Worm (Caenorhabditis elegans) whole organism, L2 larva: ENCODE data around the gene sqst-2.

Experiments
- C34F6.9 ChIP-seq: fragments of 150-350 bp; optimal IDR thresholded peaks from 2 replicates; lab custom pipeline; 2014; ENCODE audit warnings: missing biosample characterization, missing genetic modification characterization
- F13H6.1 ChIP-seq: sonication (generic microtip); optimal IDR thresholded peaks from 2 replicates; lab custom pipeline; 2016; ENCODE audit warnings: missing genetic modification characterization, missing compliant biosample characterization
- R02D3.7 ChIP-seq: fragments of 150-350 bp; optimal IDR thresholded peaks from 2 replicates; lab custom pipeline; 2014; ENCODE audit warnings: missing biosample characterization, missing genetic modification characterization
- Y55F3AM.14 ChIP-seq: fragments of 200-800 bp; sonication (Bioruptor generic); optimal IDR thresholded peaks from 2 replicates; lab custom pipeline; 2018; ENCODE audit warnings: mild to moderate bottlenecking, missing genetic modification characterization, missing compliant biosample characterization
- alr-1 ChIP-seq: fragments of 150-350 bp; optimal IDR thresholded peaks from 2 replicates; lab custom pipeline; 2014; ENCODE audit warnings: missing biosample characterization, missing genetic modification characterization
- aly-2 ChIP-seq: fragments of 150-350 bp; optimal IDR thresholded peaks from 2 replicates; lab custom pipeline; 2014; ENCODE audit warnings: missing biosample characterization, missing genetic modification characterization
- ama-1 ChIP-seq: fragments of 150-350 bp; optimal IDR thresholded peaks from 2 replicates; lab custom pipeline; 2018; ENCODE audit warnings: inconsistent platforms
- blmp-1 ChIP-seq: sonication (generic microtip); optimal IDR thresholded peaks from 2 replicates; lab custom pipeline; 2017; ENCODE audit warnings: missing genetic modification characterization, mild to moderate bottlenecking, missing compliant biosample characterization, antibody characterized with exemption, moderate library complexity; ENCODE audit not compliant: insufficient read depth
- ceh-16 ChIP-seq: fragments of 150-350 bp; optimal IDR thresholded peaks from 2 replicates; lab custom pipeline; 2014; ENCODE audit warnings: missing biosample characterization, missing genetic modification characterization
- ceh-82 ChIP-seq: fragments of 150-350 bp; optimal IDR thresholded peaks from 2 replicates; lab custom pipeline; 2014; ENCODE audit warnings: missing biosample characterization, missing genetic modification characterization
- crh-2 ChIP-seq: sonication (generic microtip); optimal IDR thresholded peaks from 2 replicates; lab custom pipeline; 2017; ENCODE audit warnings: missing biosample characterization, missing genetic modification characterization
- elt-1 ChIP-seq: fragments of 150-350 bp; optimal IDR thresholded peaks from 2 replicates; lab custom pipeline; 2014; ENCODE audit warnings: missing biosample characterization, missing genetic modification characterization
- fos-1 ChIP-seq: fragments of 150-350 bp; optimal IDR thresholded peaks from 2 replicates; lab custom pipeline; 2014; ENCODE audit warnings: missing biosample characterization, missing genetic modification characterization
- gmeb-1 ChIP-seq: fragments of 150-350 bp; optimal IDR thresholded peaks from 2 replicates; lab custom pipeline; 2014; ENCODE audit warnings: missing biosample characterization, missing genetic modification characterization
- lin-11 ChIP-seq: fragments of 150-350 bp; sonication (generic microtip); optimal IDR thresholded peaks from 2 replicates; lab custom pipeline; 2014; ENCODE audit warnings: missing biosample characterization, missing genetic modification characterization, inconsistent platforms, mixed read lengths
- lin-13 ChIP-seq: fragments of 150-350 bp; optimal IDR thresholded peaks from 2 replicates; lab custom pipeline; 2014; ENCODE audit warnings: missing biosample characterization, missing genetic modification reagents, missing genetic modification characterization
- lsy-2 ChIP-seq, 2 experiments: fragments of 150-350 bp in 1 of 2; sonication (generic microtip) in 1 of 2; optimal IDR thresholded peaks; 2 replicates each; lab custom pipeline; 2014 to 2017; ENCODE audit warnings: missing biosample characterization in 2 of 2, missing genetic modification characterization in 2 of 2
- mab-5 ChIP-seq: fragments of 150-350 bp; optimal IDR thresholded peaks from 2 replicates; lab custom pipeline; 2014; ENCODE audit warnings: missing biosample characterization, missing genetic modification characterization
- nhr-10 ChIP-seq: sonication (generic microtip); optimal IDR thresholded peaks from 2 replicates; lab custom pipeline; 2017; ENCODE audit warnings: missing biosample characterization, missing genetic modification characterization
- nhr-11 ChIP-seq: fragments of 150-350 bp; optimal IDR thresholded peaks from 2 replicates; lab custom pipeline; 2014; ENCODE audit warnings: missing biosample characterization, missing genetic modification characterization
- nhr-12 ChIP-seq: fragments of 150-350 bp; optimal IDR thresholded peaks from 2 replicates; lab custom pipeline; 2014; ENCODE audit warnings: missing biosample characterization, missing genetic modification characterization
- nhr-129 ChIP-seq: fragments of 150-350 bp; optimal IDR thresholded peaks from 2 replicates; lab custom pipeline; 2014; ENCODE audit warnings: missing biosample characterization, missing genetic modification characterization
- nhr-21 ChIP-seq: fragments of 150-350 bp; optimal IDR thresholded peaks from 2 replicates; lab custom pipeline; 2014; ENCODE audit warnings: missing biosample characterization, missing genetic modification characterization
- nhr-25 ChIP-seq: fragments of 150-350 bp; sonication (generic microtip); optimal IDR thresholded peaks from 3 replicates; lab custom pipeline; 2014; ENCODE audit warnings: missing biosample characterization, missing genetic modification characterization
- nhr-6 ChIP-seq: fragments of 150-350 bp; optimal IDR thresholded peaks from 2 replicates; lab custom pipeline; 2014; ENCODE audit warnings: missing biosample characterization, missing genetic modification characterization
- nhr-77 ChIP-seq: fragments of 150-350 bp; optimal IDR thresholded peaks from 2 replicates; lab custom pipeline; 2014; ENCODE audit warnings: missing biosample characterization, missing genetic modification characterization
- sem-4 ChIP-seq: fragments of 150-350 bp; optimal IDR thresholded peaks from 2 replicates; lab custom pipeline; 2014; ENCODE audit warnings: missing biosample characterization, missing genetic modification reagents, missing genetic modification characterization
- skn-1 ChIP-seq: sonication (generic microtip); optimal IDR thresholded peaks from 2 replicates; lab custom pipeline; 2017; ENCODE audit warnings: missing biosample characterization, missing genetic modification characterization
- sma-3 ChIP-seq: sonication (generic microtip); optimal IDR thresholded peaks from 2 replicates; lab custom pipeline; 2016; ENCODE audit warnings: missing genetic modification reagents, missing genetic modification characterization, missing compliant biosample characterization
- sma-9 ChIP-seq, 2 experiments: fragments of 150-350 bp in 1 of 2; sonication (generic microtip) in 1 of 2; optimal IDR thresholded peaks; 2 replicates each; lab custom pipeline; 2014 to 2016; ENCODE audit warnings: missing genetic modification characterization in 2 of 2, mild to moderate bottlenecking in 1 of 2, missing biosample characterization in 1 of 2, missing compliant biosample characterization in 1 of 2, missing genetic modification reagents in 1 of 2, moderate library complexity in 1 of 2
- snpc-4 ChIP-seq: fragments of 150-350 bp; optimal IDR thresholded peaks from 2 replicates; lab custom pipeline; 2014; ENCODE audit warnings: missing biosample characterization, missing genetic modification characterization
- unc-55 ChIP-seq: fragments of 150-350 bp; sonication (generic microtip); optimal IDR thresholded peaks from 3 replicates; lab custom pipeline; 2014; ENCODE audit warnings: missing biosample characterization, missing genetic modification reagents, missing genetic modification characterization
- unc-62 ChIP-seq: fragments of 150-350 bp; optimal IDR thresholded peaks from 2 replicates; lab custom pipeline; 2014; ENCODE audit warnings: missing biosample characterization, missing genetic modification reagents, missing genetic modification characterization
- ztf-1 ChIP-seq: fragments of 200-800 bp; sonication (Bioruptor generic); conservative IDR thresholded peaks from 2 replicates; pipeline ENCODE4 v1.3.6; 2022; ENCODE audit warnings: missing genetic modification characterization, missing compliant biosample characterization
- ztf-11 ChIP-seq: sonication (generic microtip); optimal IDR thresholded peaks from 2 replicates; lab custom pipeline; 2017; ENCODE audit warnings: missing biosample characterization, missing genetic modification characterization
- ztf-4 ChIP-seq: fragments of 150-350 bp; optimal IDR thresholded peaks from 2 replicates; lab custom pipeline; 2014; ENCODE audit warnings: missing biosample characterization, missing genetic modification characterization

sqst-2 gene

ce11 chrIV:7313962-7314361 is 14.8 kb downstream of the sqst-2 start:
- TF ChIP-seq snpc-4 (tag; lab: Kevin White, UChicago) (peak; percentile 43), nhr-6 (tag; lab: Kevin White, UChicago) (no peak), gmeb-1 (peak; percentile 64), lsy-2 (tag; optimal IDR thresholded peaks at IDR 0.05; lab: Kevin White, UChicago) (peak; percentile 0 to 83), ztf-1 (GFP tag; lab: Robert Waterston, UW) (no peak), nhr-129 (tag; lab: Kevin White, UChicago) (peak; percentile 35), fos-1 (tag; lab: Kevin White, UChicago) (peak; percentile 37), unc-55 (peak; percentile 84), crh-2 (tag; lab: Kevin White, UChicago) (peak; percentile 68), nhr-25 (tag; lab: Kevin White, UChicago) (peak; percentile 54), sma-3 (GFP tag; lab: Kevin White, UChicago) (peak; percentile 12), lin-11 (tag; lab: Kevin White, UChicago) (peak; percentile 61), ztf-11 (tag; lab: Kevin White, UChicago) (no peak), lin-13 (GFP tag; lab: Kevin White, UChicago) (peak; percentile 52), alr-1 (no peak), C34F6.9 (tag; lab: Kevin White, UChicago) (peak; percentile 72), sma-9 (GFP tag; optimal IDR thresholded peaks at IDR 0.05; lab: Kevin White, UChicago) (peak; percentile 30), sma-9 (tag; optimal IDR thresholded peaks at IDR 0.05; lab: Kevin White, UChicago) (no peak), blmp-1 (peak; percentile 26), sem-4 (tag; lab: Kevin White, UChicago) (peak; percentile 28), nhr-11 (no peak), R02D3.7 (no peak), nhr-21 (tag; lab: Kevin White, UChicago) (no peak), F13H6.1 (tag; lab: Kevin White, UChicago) (peak; percentile 36)

ce11 chrIV:7313397-7313910 is 15.3 kb downstream of the sqst-2 start, which contains the start of gene rps-8:
Gene rps-8, minus strand, starts transcription at chrIV:7313860.
- TF ChIP-seq nhr-25 (tag; lab: Kevin White, UChicago) (no peak), elt-1 (tag; lab: Kevin White, UChicago) (no peak), nhr-77 (no peak), nhr-10 (tag; lab: Kevin White, UChicago) (no peak), ztf-1 (GFP tag; lab: Robert Waterston, UW) (no peak), ceh-82 (tag; lab: Kevin White, UChicago) (no peak), skn-1 (tag; lab: Kevin White, UChicago) (no peak), nhr-21 (tag; lab: Kevin White, UChicago) (no peak), aly-2 (no peak), Y55F3AM.14 (no peak), F13H6.1 (tag; lab: Kevin White, UChicago) (no peak)

ce11 chrIV:7312620-7313194 is 16.1 kb downstream of the sqst-2 start:
- TF ChIP-seq snpc-4 (tag; lab: Kevin White, UChicago) (no peak), ceh-16 (no peak), nhr-12 (tag; lab: Kevin White, UChicago) (no peak), lin-13 (GFP tag; lab: Kevin White, UChicago) (no peak), lsy-2 (tag; optimal IDR thresholded peaks at IDR 0.05; lab: Kevin White, UChicago) (no peak), ztf-4 (tag; lab: Kevin White, UChicago) (no peak), mab-5 (tag; lab: Kevin White, UChicago) (no peak), C34F6.9 (tag; lab: Kevin White, UChicago) (no peak), ama-1 (lab: Kevin White, UChicago) (no peak), R02D3.7 (no peak), unc-62 (GFP tag; lab: Kevin White, UChicago) (no peak)

DNA sequence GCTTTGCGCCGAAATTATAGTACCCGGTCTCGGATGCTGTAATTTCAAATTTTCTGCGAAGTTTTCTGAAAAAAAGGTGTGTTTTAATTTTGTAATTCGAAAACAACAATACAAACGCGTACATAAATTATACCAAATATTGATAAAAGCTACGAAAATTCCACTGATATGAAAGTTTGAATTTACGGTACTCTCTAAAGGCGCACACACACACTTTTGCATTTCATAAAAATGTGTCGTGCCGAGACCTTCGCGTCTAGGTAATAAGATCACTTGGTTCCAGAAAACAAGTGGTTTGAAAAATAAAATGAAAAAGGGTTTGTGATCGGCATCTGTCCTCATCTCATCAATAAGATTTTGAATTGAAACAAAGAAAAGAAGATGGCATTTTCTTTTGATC is 17.9 kb downstream of the sqst-2 start:
- TF ChIP-seq sem-4 (tag; lab: Kevin White, UChicago) (no peak), nhr-25 (tag; lab: Kevin White, UChicago) (no peak), unc-55 (no peak), elt-1 (tag; lab: Kevin White, UChicago) (no peak), C34F6.9 (tag; lab: Kevin White, UChicago) (no peak), ceh-82 (tag; lab: Kevin White, UChicago) (no peak), ztf-11 (tag; lab: Kevin White, UChicago) (no peak), ztf-1 (GFP tag; lab: Robert Waterston, UW) (no peak)
- TF ChIP-seq, all 48 proteins: peak for 0
